Worm (Caenorhabditis elegans): ENCODE data around the gene M04D8.4.

Gene M04D8.4

ce11 chrIII:10030549-10030948, at the start of gene M04D8.4:
M04D8.4 (minus strand) TSS chrIII:10030649.
- TF ChIP-seq bed-3 (GFP tag; optimal IDR thresholded peaks at IDR 0.05) (no peak), elt-3 (tag; optimal IDR thresholded peaks at IDR 0.05) (no peak), ces-1 (GFP tag; optimal IDR thresholded peaks at IDR 0.05) (no peak), mab-5 (tag; optimal IDR thresholded peaks at IDR 0.05) (no peak), ceh-39 (tag; optimal IDR thresholded peaks at IDR 0.05) (no peak), sptf-1 (tag; optimal IDR thresholded peaks at IDR 0.05) (no peak), mep-1 (tag; optimal IDR thresholded peaks at IDR 0.05) (no peak), mls-2 (tag; optimal IDR thresholded peaks at IDR 0.05) (no peak), ham-2 (GFP tag; optimal IDR thresholded peaks at IDR 0.05) (no peak), lin-32 (GFP tag; optimal IDR thresholded peaks at IDR 0.05) (no peak)

DNA sequence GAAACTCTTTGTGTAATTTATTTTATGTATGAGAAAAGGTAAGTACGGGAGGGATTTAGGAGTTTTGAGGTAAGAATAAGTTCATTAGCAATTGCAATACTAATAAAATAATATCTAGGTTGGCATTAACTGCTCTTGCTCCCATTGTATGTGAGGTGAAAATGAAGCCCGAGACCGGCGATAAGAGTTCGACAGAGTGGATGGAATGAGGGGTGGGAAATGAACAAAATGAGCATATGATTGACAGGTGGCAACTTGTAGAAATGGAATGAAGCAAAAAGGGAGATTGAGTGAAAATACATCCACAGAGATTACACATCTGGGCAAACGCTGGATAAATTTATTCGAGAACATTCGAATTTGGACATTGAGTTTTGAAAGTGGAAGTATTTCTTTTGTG, 48.3 kb upstream of the M04D8.4 start:
- no peak for TF ChIP-seq M03D4.4 (tag; optimal IDR thresholded peaks at IDR 0.05)
- TF ChIP-seq mls-2 (tag; optimal IDR thresholded peaks at IDR 0.05) = no peak
- TF ChIP-seq ceh-43 (GFP tag; optimal IDR thresholded peaks at IDR 0.05) = no peak
- TF ChIP-seq mep-1 (tag; optimal IDR thresholded peaks at IDR 0.05) = no peak
- TF ChIP-seq bed-3 (GFP tag; optimal IDR thresholded peaks at IDR 0.05) = no peak
- TF ChIP-seq flh-1 (GFP tag; optimal IDR thresholded peaks at IDR 0.05) = no peak
- no peak for TF ChIP-seq elt-3 (tag; optimal IDR thresholded peaks at IDR 0.05)
- TF ChIP-seq nhr-12 (tag; optimal IDR thresholded peaks at IDR 0.05) = no peak
- no peak for TF ChIP-seq nhr-237 (tag; optimal IDR thresholded peaks at IDR 0.05)
- TF ChIP-seq mab-5 (tag; optimal IDR thresholded peaks at IDR 0.05) = no peak
- TF ChIP-seq tbx-8 (GFP tag; optimal IDR thresholded peaks at IDR 0.05) = no peak
- no peak for TF ChIP-seq lsy-2 (tag; optimal IDR thresholded peaks at IDR 0.05)
- TF ChIP-seq ceh-83 (GFP tag; optimal IDR thresholded peaks at IDR 0.05) = no peak
- no peak for TF ChIP-seq unc-62 (GFP tag; optimal IDR thresholded peaks at IDR 0.05)
- TF ChIP-seq pha-4 (tag; optimal IDR thresholded peaks at IDR 0.05) = no peak
- TF ChIP-seq cnd-1 (tag; optimal IDR thresholded peaks at IDR 0.05) = no peak

DNA sequence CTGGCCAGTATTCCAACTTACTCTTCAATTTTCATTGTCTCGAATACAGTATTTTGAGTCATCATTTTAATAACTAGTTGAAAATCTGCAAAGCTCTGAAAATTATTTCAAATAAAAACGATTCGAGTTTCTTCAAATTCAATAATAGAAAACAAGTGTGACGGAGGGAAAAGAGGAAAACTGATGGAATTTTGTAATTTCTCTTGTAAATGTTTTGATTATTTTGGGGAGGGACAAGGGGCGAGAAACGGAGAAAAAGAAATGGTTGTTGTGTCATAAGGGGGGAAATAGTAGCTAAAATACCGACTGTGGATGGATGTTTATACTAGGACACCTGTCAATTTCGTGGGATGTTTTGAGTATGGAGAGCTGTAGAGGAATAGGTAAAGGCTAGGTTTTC, 47.7 kb upstream of the M04D8.4 start, which contains the start of gene T16G12.9:
Gene T16G12.9, minus strand, starts transcription at position 101 of the 400 bp plus-strand sequence.
- TF ChIP-seq mab-5 (tag; optimal IDR thresholded peaks at IDR 0.05) (no peak), ceh-43 (GFP tag; optimal IDR thresholded peaks at IDR 0.05) (no peak), flh-1 (GFP tag; optimal IDR thresholded peaks at IDR 0.05) (no peak), tbx-8 (GFP tag; optimal IDR thresholded peaks at IDR 0.05) (no peak), drap-1 (GFP tag; optimal IDR thresholded peaks at IDR 0.05) (no peak), ham-2 (GFP tag; optimal IDR thresholded peaks at IDR 0.05) (no peak), elt-1 (tag; optimal IDR thresholded peaks at IDR 0.05; ENCODE audit: borderline replicate concordance, insufficient read depth) (no peak)

ce11 chrIII:10076042-10076441, 45.6 kb upstream of the M04D8.4 start:
- no peak for TF ChIP-seq unc-62 (GFP tag; optimal IDR thresholded peaks at IDR 0.05)
- TF ChIP-seq hlh-1 (tag; optimal IDR thresholded peaks at IDR 0.05) = no peak
- no peak for TF ChIP-seq tbx-8 (GFP tag; optimal IDR thresholded peaks at IDR 0.05)
- no peak for TF ChIP-seq flh-1 (GFP tag; optimal IDR thresholded peaks at IDR 0.05)
- no peak for TF ChIP-seq nhr-28 (tag; optimal IDR thresholded peaks at IDR 0.05)
- no peak for TF ChIP-seq snpc-4 (tag; optimal IDR thresholded peaks at IDR 0.05)
- TF ChIP-seq lin-13 (tag; optimal IDR thresholded peaks at IDR 0.05) = no peak
- TF ChIP-seq blmp-1 (tag; optimal IDR thresholded peaks at IDR 0.05) = no peak
- no peak for TF ChIP-seq drap-1 (GFP tag; optimal IDR thresholded peaks at IDR 0.05)
- TF ChIP-seq lin-32 (GFP tag; optimal IDR thresholded peaks at IDR 0.05) = no peak
- no peak for TF ChIP-seq nhr-2 (tag; optimal IDR thresholded peaks at IDR 0.05)
- TF ChIP-seq cnd-1 (tag; optimal IDR thresholded peaks at IDR 0.05) = no peak
- TF ChIP-seq unc-39 (tag; optimal IDR thresholded peaks at IDR 0.05) = no peak

- TF ChIP-seq mab-5 (tag; optimal IDR thresholded peaks at IDR 0.05) (no peak), ces-1 (GFP tag; optimal IDR thresholded peaks at IDR 0.05) (no peak), blmp-1 (tag; optimal IDR thresholded peaks at IDR 0.05) (no peak), nhr-12 (tag; optimal IDR thresholded peaks at IDR 0.05) (no peak), M03D4.4 (tag; optimal IDR thresholded peaks at IDR 0.05) (no peak), unc-120 (tag; optimal IDR thresholded peaks at IDR 0.05; ENCODE audit: poor library complexity, severe bottlenecking) (no peak), mep-1 (tag; optimal IDR thresholded peaks at IDR 0.05) (no peak), elt-1 (tag; optimal IDR thresholded peaks at IDR 0.05; ENCODE audit: borderline replicate concordance, insufficient read depth) (no peak), flh-1 (GFP tag; optimal IDR thresholded peaks at IDR 0.05) (no peak)
These were observed 38.8 kb upstream of the M04D8.4 start, which contains the start of gene T16G12.6 for ce11 chrIII:10069278-10069677. T16G12.6 (plus strand) TSS chrIII:10069578.
